Fruit fly (Drosophila melanogaster) whole organism, embryonic: Measurements from ENCODE around the gene UQCR-Q.

Source experiments
- Aef1 ChIP-seq: fragments of 200-800 bp; sonication (Bioruptor generic); IDR thresholded peaks from 3 replicates; pipeline ENCODE4 v1.3.6; 2022; ENCODE audit warnings: missing biosample characterization, missing genetic modification characterization
- BEAF-32 ChIP-seq: fragments of 200-800 bp; sonication (Bioruptor generic); optimal IDR thresholded peaks from 3 replicates; lab custom pipeline; 2017; ENCODE audit warnings: missing biosample characterization, missing genetic modification characterization, mild to moderate bottlenecking, moderate library complexity, missing genetic modification reagents
- CG10147 ChIP-seq: fragments of 200-800 bp; sonication (Bioruptor generic); optimal IDR thresholded peaks from 2 replicates; lab custom pipeline; 2019; ENCODE audit warnings: missing biosample characterization, mild to moderate bottlenecking, missing genetic modification characterization, moderate library complexity
- CG10209 ChIP-seq: fragments of 200-800 bp; sonication (Bioruptor generic); optimal IDR thresholded peaks from 3 replicates; lab custom pipeline; 2017; ENCODE audit warnings: missing biosample characterization, mild to moderate bottlenecking, missing genetic modification characterization, missing genetic modification reagents
- CG10267 ChIP-seq: fragments of 200-800 bp; sonication (Bioruptor generic); optimal IDR thresholded peaks from 2 replicates; lab custom pipeline; 2018; ENCODE audit warnings: missing biosample characterization, mild to moderate bottlenecking, missing genetic modification characterization, moderate library complexity
- CG10462 ChIP-seq: fragments of 200-800 bp; sonication (Bioruptor generic); optimal IDR thresholded peaks from 2 replicates; lab custom pipeline; 2016; ENCODE audit warnings: missing biosample characterization, missing genetic modification characterization
- CG11247 ChIP-seq: fragments of 200-800 bp; sonication (Bioruptor generic); IDR thresholded peaks from 2 replicates; pipeline ENCODE4 v1.3.6; 2022; ENCODE audit warnings: missing biosample characterization, missing genetic modification characterization
- CG12071 ChIP-seq: fragments of 200-800 bp; sonication (Bioruptor generic); optimal IDR thresholded peaks from 3 replicates; lab custom pipeline; 2018; ENCODE audit warnings: missing biosample characterization, mild to moderate bottlenecking, missing genetic modification characterization
- CG12155 ChIP-seq: fragments of 200-800 bp; sonication (Bioruptor generic); optimal IDR thresholded peaks from 3 replicates; lab custom pipeline; 2016; ENCODE audit warnings: missing biosample characterization, missing genetic modification characterization
- CG12659 ChIP-seq: fragments of 200-800 bp; sonication (Bioruptor generic); optimal IDR thresholded peaks from 3 replicates; lab custom pipeline; 2017; ENCODE audit warnings: mild to moderate bottlenecking, missing biosample characterization, missing genetic modification reagents, missing genetic modification characterization
- CG13424 ChIP-seq: fragments of 200-800 bp; sonication (Bioruptor generic); optimal IDR thresholded peaks from 2 replicates; lab custom pipeline; 2019; ENCODE audit warnings: missing biosample characterization, mild to moderate bottlenecking, missing genetic modification characterization, moderate library complexity
- CG14710 ChIP-seq: fragments of 200-800 bp; sonication (Bioruptor generic); optimal IDR thresholded peaks from 3 replicates; lab custom pipeline; 2019; ENCODE audit warnings: missing biosample characterization, mild to moderate bottlenecking, missing genetic modification characterization, moderate library complexity
- CG1602 ChIP-seq: fragments of 200-800 bp; sonication (Bioruptor generic); optimal IDR thresholded peaks from 3 replicates; lab custom pipeline; 2016; ENCODE audit warnings: missing biosample characterization, missing genetic modification characterization
- CG1603 ChIP-seq: fragments of 200-800 bp; sonication (Bioruptor generic); optimal IDR thresholded peaks from 2 replicates; lab custom pipeline; 2019; ENCODE audit warnings: missing biosample characterization, mild to moderate bottlenecking, missing genetic modification characterization, moderate library complexity
- CG17328 ChIP-seq: fragments of 200-800 bp; sonication (Bioruptor generic); IDR thresholded peaks from 2 replicates; pipeline ENCODE4 v1.3.6; 2022; ENCODE audit warnings: missing biosample characterization, missing genetic modification characterization
- CG17361 ChIP-seq: fragments of 200-800 bp; sonication (Bioruptor generic); IDR thresholded peaks from 3 replicates; pipeline ENCODE4 v1.3.6; 2022; ENCODE audit warnings: missing biosample characterization, missing genetic modification characterization
- CG1832 ChIP-seq: fragments of 200-800 bp; sonication (Bioruptor generic); optimal IDR thresholded peaks from 2 replicates; lab custom pipeline; 2017; ENCODE audit warnings: missing biosample characterization, mild to moderate bottlenecking, missing genetic modification characterization, inconsistent platforms
- CG2678 ChIP-seq: fragments of 200-800 bp; sonication (Bioruptor generic); optimal IDR thresholded peaks from 3 replicates; lab custom pipeline; 2019; ENCODE audit warnings: missing biosample characterization, mild to moderate bottlenecking, missing genetic modification characterization, moderate library complexity
- CG30431 ChIP-seq: fragments of 200-800 bp; sonication (Bioruptor generic); optimal IDR thresholded peaks from 2 replicates; lab custom pipeline; 2017; ENCODE audit warnings: missing biosample characterization, missing genetic modification characterization
- CG3726 ChIP-seq: fragments of 200-800 bp; sonication (Bioruptor generic); IDR thresholded peaks from 3 replicates; pipeline ENCODE4, ENCODE4 v1.3.6; 2022; ENCODE audit warnings: missing biosample characterization, missing genetic modification characterization
- CG42726 ChIP-seq: fragments of 200-800 bp; sonication (Bioruptor generic); IDR thresholded peaks from 2 replicates; pipeline ENCODE4 v1.3.6; 2022; ENCODE audit warnings: missing biosample characterization, missing genetic modification characterization; ENCODE audit not compliant: partially characterized antibody
- CG7745 ChIP-seq: fragments of 200-800 bp; sonication (Bioruptor generic); optimal IDR thresholded peaks from 2 replicates; lab custom pipeline; 2018; ENCODE audit warnings: missing biosample characterization, mild to moderate bottlenecking, missing genetic modification characterization, moderate library complexity
- CG7987 ChIP-seq: fragments of 200-800 bp; sonication (Bioruptor generic); optimal IDR thresholded peaks from 2 replicates; lab custom pipeline; 2018; ENCODE audit warnings: missing biosample characterization, mild to moderate bottlenecking, missing genetic modification characterization, moderate library complexity
- CG8478 ChIP-seq: fragments of >200 bp; optimal IDR thresholded peaks from 2 replicates; lab custom pipeline; 2018
- Gug ChIP-seq: fragments of 200-800 bp; sonication (Bioruptor generic); IDR thresholded peaks from 4 replicates; pipeline ENCODE4 v1.3.6; 2022; ENCODE audit warnings: missing biosample characterization, missing genetic modification characterization
- Hsf ChIP-seq: fragments of 200-800 bp; sonication (Bioruptor generic); optimal IDR thresholded peaks from 3 replicates; lab custom pipeline; 2016; ENCODE audit warnings: missing biosample characterization, missing genetic modification characterization
- Mes4 ChIP-seq: fragments of 200-800 bp; sonication (Bioruptor generic); optimal IDR thresholded peaks from 2 replicates; lab custom pipeline; 2016; ENCODE audit warnings: missing biosample characterization, missing genetic modification characterization
- Myb ChIP-seq: fragments of 200-800 bp; sonication (Bioruptor generic); optimal IDR thresholded peaks from 2 replicates; lab custom pipeline; 2016; ENCODE audit warnings: missing biosample characterization, missing genetic modification characterization
- NC2β ChIP-seq: fragments of 200-800 bp; sonication (Bioruptor generic); optimal IDR thresholded peaks from 2 replicates; lab custom pipeline; 2016; ENCODE audit warnings: missing biosample characterization, missing genetic modification characterization
- Pdp1 ChIP-seq, 2 experiments: fragments of 200-800 bp; sonication (Bioruptor generic); optimal IDR thresholded peaks; 3 replicates each; lab custom pipeline; 2016; ENCODE audit warnings: missing biosample characterization in 2 of 2, missing genetic modification characterization in 2 of 2, mild to moderate bottlenecking in 1 of 2, moderate library complexity in 1 of 2
- Sin3A ChIP-seq: fragments of >200 bp; optimal IDR thresholded peaks from 2 replicates; lab custom pipeline; 2018
- TFAM ChIP-seq: fragments of 200-800 bp; sonication (Bioruptor generic); optimal IDR thresholded peaks from 2 replicates; lab custom pipeline; 2017; ENCODE audit warnings: missing biosample characterization, missing genetic modification characterization, inconsistent platforms
- YL-1 ChIP-seq: fragments of 200-800 bp; sonication (Bioruptor generic); optimal IDR thresholded peaks from 3 replicates; lab custom pipeline; 2017; ENCODE audit warnings: missing biosample characterization, mild to moderate bottlenecking, missing genetic modification characterization
- aop ChIP-seq: fragments of 200-800 bp; sonication (Bioruptor generic); IDR thresholded peaks from 2 replicates; pipeline ENCODE4 v1.3.6; 2022; ENCODE audit warnings: missing biosample characterization, missing genetic modification characterization
- da ChIP-seq: fragments of 200-800 bp; sonication (Bioruptor generic); optimal IDR thresholded peaks from 2 replicates; lab custom pipeline; 2016; ENCODE audit warnings: missing biosample characterization, missing genetic modification characterization
- dpn ChIP-seq, 2 experiments: fragments of 200-800 bp; sonication (Bioruptor generic); optimal IDR thresholded peaks; 3 replicates each; lab custom pipeline; 2016; ENCODE audit warnings: missing biosample characterization in 2 of 2, missing genetic modification characterization in 2 of 2
- ems ChIP-seq: fragments of 200-800 bp; sonication (Bioruptor generic); optimal IDR thresholded peaks from 3 replicates; lab custom pipeline; 2016; ENCODE audit warnings: missing biosample characterization, missing genetic modification characterization
- fru ChIP-seq: fragments of >200 bp; optimal IDR thresholded peaks from 2 replicates; lab custom pipeline; 2017
- fu2 ChIP-seq: fragments of 200-800 bp; sonication (Bioruptor generic); optimal IDR thresholded peaks from 2 replicates; lab custom pipeline; 2016; ENCODE audit warnings: missing biosample characterization, missing genetic modification characterization
- gfzf ChIP-seq: fragments of 200-800 bp; sonication (Bioruptor generic); optimal IDR thresholded peaks from 2 replicates; lab custom pipeline; 2016; ENCODE audit warnings: missing biosample characterization, mild to moderate bottlenecking, missing genetic modification characterization, moderate library complexity
- gt ChIP-seq: fragments of 200-800 bp; sonication (Bioruptor generic); IDR thresholded peaks from 2 replicates; pipeline ENCODE4 v1.3.6; 2022; ENCODE audit warnings: missing biosample characterization, missing genetic modification characterization
- hkb ChIP-seq, 2 experiments: fragments of 200-800 bp in 1 of 2; fragments of >200 bp in 1 of 2; sonication (Bioruptor generic) in 1 of 2; IDR thresholded peaks in 1 of 2; optimal IDR thresholded peaks in 1 of 2; 2 replicates each; pipeline versions ENCODE4 v1.3.6 to Lab custom; 2017 to 2022; ENCODE audit warnings: missing biosample characterization in 1 of 2, missing genetic modification characterization in 1 of 2
- pros ChIP-seq: fragments of 200-800 bp; sonication (Bioruptor generic); optimal IDR thresholded peaks from 3 replicates; lab custom pipeline; 2019; ENCODE audit warnings: missing biosample characterization, mild to moderate bottlenecking, missing genetic modification characterization, moderate library complexity
- sc ChIP-seq, 3 experiments: fragments of >200 bp in 2 of 3; fragments of 200-800 bp in 1 of 3; sonication (Bioruptor generic) in 1 of 3; optimal IDR thresholded peaks; 2 replicates in 2 of 3; 3 replicates in 1 of 3; lab custom pipeline; 2017; ENCODE audit warnings: mild to moderate bottlenecking in 1 of 3, missing biosample characterization in 1 of 3, missing genetic modification characterization in 1 of 3, missing genetic modification reagents in 1 of 3
- shn ChIP-seq: fragments of 200-800 bp; sonication (Bioruptor generic); optimal IDR thresholded peaks from 3 replicates; lab custom pipeline; 2016; ENCODE audit warnings: missing biosample characterization, missing genetic modification characterization
- sob ChIP-seq: fragments of 200-800 bp; sonication (Bioruptor generic); IDR thresholded peaks from 2 replicates; pipeline ENCODE4 v1.3.6; 2022; ENCODE audit warnings: missing biosample characterization, missing genetic modification characterization
- sug ChIP-seq: fragments of 200-800 bp; optimal IDR thresholded peaks from 2 replicates; lab custom pipeline; 2019; ENCODE audit warnings: missing biosample characterization, mild to moderate bottlenecking, missing genetic modification characterization, moderate library complexity
- unpg ChIP-seq: fragments of 200-800 bp; sonication (Bioruptor generic); optimal IDR thresholded peaks from 3 replicates; lab custom pipeline; 2018; ENCODE audit warnings: missing biosample characterization, mild to moderate bottlenecking, missing genetic modification characterization, moderate library complexity
- zfh1 ChIP-seq: fragments of 200-800 bp; sonication (Bioruptor generic); IDR thresholded peaks from 3 replicates; pipeline ENCODE4 v1.3.6; 2022; ENCODE audit warnings: missing biosample characterization, missing genetic modification characterization

The UQCR-Q gene

dm6 chr3L:17427013-17427412, 47.5 kb upstream of the UQCR-Q start, which contains the start of gene Polr3G (continued):
- peak in 1 of 2 experiments; percentile 23 for TF ChIP-seq Pdp1 (GFP tag; optimal IDR thresholded peaks at IDR 0.05; lab: Kevin White, UChicago)
- peak; percentile 7 for TF ChIP-seq CG12659
- TF ChIP-seq Hsf, result peak; percentile 40
- TF ChIP-seq unpg (GFP tag; lab: Kevin White, UChicago), result peak; percentile 9
- TF ChIP-seq BEAF-32 (GFP tag; lab: Kevin White, UChicago), result peak; percentile 11
- no peak for TF ChIP-seq CG30431 (GFP tag; lab: Kevin White, UChicago)
- peak; percentile 26 for TF ChIP-seq YL-1 (GFP tag; lab: Kevin White, UChicago)
- TF ChIP-seq zfh1 (GFP tag; lab: Robert Waterston, UW), result peak; percentile 27; the same call in 2 of the 3 replicates

- TF ChIP-seq CG12155 (GFP tag; lab: Kevin White, UChicago) (peak; percentile 90), CG2678 (tag; lab: Kevin White, UChicago) (peak; percentile 85), CG10267 (peak; percentile 85), da (GFP tag; lab: Kevin White, UChicago) (peak; percentile 39), ems (GFP tag; lab: Kevin White, UChicago) (peak; percentile 85), CG3726 (GFP tag; lab: Robert Waterston, UW) (peak; percentile 94; the same call in 2 of the 3 replicates), CG10147 (GFP tag; lab: Kevin White, UChicago) (peak; percentile 87), pros (no peak), NC2β (peak; percentile 65), Gug (GFP tag; lab: Robert Waterston, UW) (peak; percentile 92), dpn (GFP tag; optimal IDR thresholded peaks at IDR 0.05; lab: Kevin White, UChicago) (peak; percentile 83 to 93), CG1602 (GFP tag; lab: Kevin White, UChicago) (peak; percentile 93), CG7745 (tag; lab: Kevin White, UChicago) (no peak), CG10462 (GFP tag; lab: Kevin White, UChicago) (peak; percentile 85), sob (peak; percentile 94), Mes4 (peak; percentile 58), Sin3A (peak; percentile 46), shn (peak; percentile 32), CG10209 (peak; percentile 86), YL-1 (GFP tag; lab: Kevin White, UChicago) (peak; percentile 66), TFAM (GFP tag; lab: Kevin White, UChicago) (no peak), CG42726 (no peak), CG7987 (GFP tag; lab: Kevin White, UChicago) (peak; percentile 49), CG12071 (GFP tag; lab: Kevin White, UChicago) (no peak), Aef1 (GFP tag; lab: Robert Waterston, UW) (peak; percentile 97), sc (optimal IDR thresholded peaks at IDR 0.05; lab: Kevin White, UChicago) (no peak), sc (GFP tag; optimal IDR thresholded peaks at IDR 0.05; lab: Kevin White, UChicago) (peak; percentile 78), gt (GFP tag; lab: Robert Waterston, UW) (peak; percentile 90), sug (tag; lab: Kevin White, UChicago) (peak; percentile 74), CG8478 (lab: Kevin White, UChicago) (no peak), CG17328 (GFP tag; lab: Robert Waterston, UW) (peak; percentile 96), fru (lab: Kevin White, UChicago) (no peak), gfzf (GFP tag; lab: Kevin White, UChicago) (peak; percentile 20), CG13424 (tag; lab: Kevin White, UChicago) (peak; percentile 87), aop (peak; percentile 78), CG14710 (tag; lab: Kevin White, UChicago) (peak; percentile 94), fu2 (GFP tag; lab: Kevin White, UChicago) (peak; percentile 83), Myb (GFP tag; lab: Kevin White, UChicago) (peak; percentile 80), CG11247 (GFP tag; lab: Robert Waterston, UW) (peak; percentile 93), CG1832 (GFP tag; lab: Kevin White, UChicago) (no peak), CG17361 (GFP tag; lab: Robert Waterston, UW) (peak; percentile 93), hkb (optimal IDR thresholded peaks at IDR 0.05; lab: Kevin White, UChicago) (peak; percentile 22), hkb (GFP tag; IDR thresholded peaks at IDR 0.05; lab: Robert Waterston, UW) (peak; percentile 81), CG1603 (tag; lab: Kevin White, UChicago) (no peak)
Observed at dm6 chr3L:17428779-17429178, 45.8 kb upstream of the UQCR-Q start, which contains the start of gene Gorab. TSS of gene Gorab (minus strand) at chr3L:17428836.
